Worm (Caenorhabditis elegans): ENCODE results near the gene ZK1320.2.

- TF ChIP-seq pha-4 (tag; optimal IDR thresholded peaks at IDR 0.05) (no peak), bed-1 (GFP tag; IDR thresholded peaks at IDR 0.05) (no peak), dpl-1 (GFP tag; optimal IDR thresholded peaks at IDR 0.05) (no peak), unc-62 (GFP tag; optimal IDR thresholded peaks at IDR 0.05) (no peak), Y95B8A.8 (GFP tag; IDR thresholded peaks at IDR 0.05) (no peak), F57C9.4 (tag; optimal IDR thresholded peaks at IDR 0.05) (no peak), ama-1 (optimal IDR thresholded peaks at IDR 0.05) (no peak), ama-1 (GFP tag; optimal IDR thresholded peaks at IDR 0.05) (no peak), ztf-3 (GFP tag; optimal IDR thresholded peaks at IDR 0.05) (no peak), F10E7.11 (tag; optimal IDR thresholded peaks at IDR 0.05) (no peak), dpff-1 (tag; optimal IDR thresholded peaks at IDR 0.05) (no peak), madf-10 (tag; optimal IDR thresholded peaks at IDR 0.05) (no peak), snpc-1.1 (tag; optimal IDR thresholded peaks at IDR 0.05; ENCODE audit: insufficient read depth) (no peak)
These were observed 47.4 kb downstream of the ZK1320.2 start, which contains the start of the genes T15H9.5 and T15H9.4 for ce11 chrII:9611347-9611923.

Data from whole organism, young adult.